Fruit fly (Drosophila melanogaster) whole organism, wandering third instar larva: ENCODE results near the gene CG31673.

Experiments
- CG9705 ChIP-seq: fragments of 200-800 bp; sonication (Bioruptor generic); optimal IDR thresholded peaks from 2 replicates; lab custom pipeline; 2018; ENCODE audit warnings: missing biosample characterization, mild to moderate bottlenecking, missing genetic modification characterization
- GATAd ChIP-seq: sonication (Bioruptor generic); optimal IDR thresholded peaks from 2 replicates; lab custom pipeline; 2016; ENCODE audit warnings: missing biosample characterization, missing genetic modification characterization
- Myc ChIP-seq: fragments of >200 bp; optimal IDR thresholded peaks from 2 replicates; lab custom pipeline; 2017
- dsf ChIP-seq: sonication (Bioruptor generic); optimal IDR thresholded peaks from 2 replicates; lab custom pipeline; 2016; ENCODE audit warnings: missing biosample characterization, missing genetic modification characterization, borderline replicate concordance
- ey ChIP-seq: fragments of 200-800 bp; sonication (Bioruptor generic); optimal IDR thresholded peaks from 2 replicates; lab custom pipeline; 2016; ENCODE audit warnings: missing biosample characterization, missing genetic modification characterization
- lola ChIP-seq: fragments of >200 bp; optimal IDR thresholded peaks from 2 replicates; lab custom pipeline; 2017; ENCODE audit warnings: missing biosample characterization, missing genetic modification characterization
- psq ChIP-seq: fragments of 200-800 bp; sonication (Bioruptor generic); optimal IDR thresholded peaks from 3 replicates; lab custom pipeline; 2017; ENCODE audit warnings: missing biosample characterization, mild to moderate bottlenecking, missing genetic modification characterization, moderate library complexity
- rgr ChIP-seq: fragments of 200-800 bp; sonication (Bioruptor generic); optimal IDR thresholded peaks from 3 replicates; lab custom pipeline; 2016; ENCODE audit warnings: missing biosample characterization, mild to moderate bottlenecking, missing genetic modification characterization
- sage ChIP-seq: fragments of 200-800 bp; sonication (Bioruptor generic); optimal IDR thresholded peaks from 2 replicates; lab custom pipeline; 2016; ENCODE audit warnings: missing biosample characterization, mild to moderate bottlenecking, missing genetic modification characterization
- woc ChIP-seq: sonication (Bioruptor generic); optimal IDR thresholded peaks from 2 replicates; lab custom pipeline; 2016; ENCODE audit warnings: missing biosample characterization, mild to moderate bottlenecking, missing genetic modification characterization

- no peak for TF ChIP-seq psq (GFP tag; lab: Kevin White, UChicago)
- TF ChIP-seq CG9705 (GFP tag; lab: Kevin White, UChicago): no peak
- no peak for TF ChIP-seq rgr
- no peak for TF ChIP-seq sage (GFP tag; lab: Kevin White, UChicago)
- no peak for TF ChIP-seq ey (GFP tag; lab: Kevin White, UChicago)
- no peak for TF ChIP-seq lola (GFP tag; lab: Kevin White, UChicago)
- TF ChIP-seq GATAd (GFP tag; lab: Kevin White, UChicago): no peak
- no peak for TF ChIP-seq Myc
- TF ChIP-seq woc (GFP tag; lab: Kevin White, UChicago): no peak
- no peak for TF ChIP-seq dsf (GFP tag; lab: Kevin White, UChicago)
Observed at dm6 chr2L:20878463-20878862, 49.1 kb downstream of the CG31673 start.
